Fruit fly (Drosophila melanogaster) whole organism, prepupa: ENCODE data around the gene fzo.

ENCODE experiments used
- CG10631 ChIP-seq: fragments of 200-800 bp; sonication (Bioruptor generic); optimal IDR thresholded peaks from 2 replicates; lab custom pipeline; 2016; ENCODE audit warnings: missing biosample characterization, missing genetic modification characterization
- CG10669 ChIP-seq: fragments of 200-800 bp; sonication (Bioruptor generic); optimal IDR thresholded peaks from 3 replicates; lab custom pipeline; 2018; ENCODE audit warnings: missing biosample characterization, mild to moderate bottlenecking, missing genetic modification characterization, moderate library complexity
- CG11294 ChIP-seq: fragments of 200-800 bp; sonication (Bioruptor generic); IDR thresholded peaks from 2 replicates; pipeline ENCODE4 v1.3.6; 2022; ENCODE audit warnings: missing biosample characterization, missing genetic modification characterization
- CG11762 ChIP-seq: fragments of 200-800 bp; sonication (Bioruptor generic); optimal IDR thresholded peaks from 3 replicates; lab custom pipeline; 2016; ENCODE audit warnings: missing biosample characterization, missing genetic modification characterization; ENCODE audit not compliant: insufficient read depth
- CG15336 ChIP-seq: fragments of 200-800 bp; sonication (Bioruptor generic); IDR thresholded peaks from 2 replicates; pipeline ENCODE4 v1.3.6; 2022; ENCODE audit warnings: missing biosample characterization, missing genetic modification characterization
- CG31627 ChIP-seq: fragments of 200-800 bp; sonication (Bioruptor generic); optimal IDR thresholded peaks from 3 replicates; lab custom pipeline; 2016; ENCODE audit warnings: missing biosample characterization, missing genetic modification characterization
- CG32006 ChIP-seq: fragments of 200-800 bp; sonication (Bioruptor generic); optimal IDR thresholded peaks from 3 replicates; lab custom pipeline; 2017; ENCODE audit warnings: missing biosample characterization, mild to moderate bottlenecking, missing genetic modification characterization
- CG34406 ChIP-seq: fragments of 200-800 bp; sonication (Bioruptor generic); optimal IDR thresholded peaks from 3 replicates; lab custom pipeline; 2016; ENCODE audit warnings: missing biosample characterization, missing genetic modification characterization
- CG3919 ChIP-seq: fragments of 200-800 bp; sonication (Bioruptor generic); optimal IDR thresholded peaks from 3 replicates; lab custom pipeline; 2016; ENCODE audit warnings: missing biosample characterization, missing genetic modification characterization
- CG6163 ChIP-seq: fragments of 200-800 bp; sonication (Bioruptor generic); IDR thresholded peaks from 3 replicates; pipeline ENCODE4 v1.3.6; 2022; ENCODE audit warnings: missing biosample characterization, missing genetic modification characterization
- CG6792 ChIP-seq: fragments of 200-800 bp; sonication (Bioruptor generic); optimal IDR thresholded peaks from 3 replicates; lab custom pipeline; 2016; ENCODE audit warnings: missing biosample characterization, missing genetic modification characterization
- CG6808 ChIP-seq: fragments of 200-800 bp; sonication (Bioruptor generic); optimal IDR thresholded peaks from 3 replicates; lab custom pipeline; 2017; ENCODE audit warnings: missing biosample characterization, missing genetic modification characterization, mild to moderate bottlenecking, moderate library complexity, missing genetic modification reagents
- CG8119 ChIP-seq: fragments of 200-800 bp; sonication (Bioruptor generic); IDR thresholded peaks from 3 replicates; pipeline ENCODE4 v1.3.6; 2022; ENCODE audit warnings: missing biosample characterization, missing genetic modification characterization
- CG8319 ChIP-seq: fragments of 200-800 bp; sonication (Bioruptor generic); optimal IDR thresholded peaks from 3 replicates; lab custom pipeline; 2016; ENCODE audit warnings: missing biosample characterization, missing genetic modification characterization
- CG8632 ChIP-seq: fragments of 200-800 bp; sonication (Bioruptor generic); optimal IDR thresholded peaks from 3 replicates; lab custom pipeline; 2016; ENCODE audit warnings: missing biosample characterization, missing genetic modification characterization
- CG9139 ChIP-seq: fragments of 200-800 bp; sonication (Bioruptor generic); optimal IDR thresholded peaks from 3 replicates; lab custom pipeline; 2017; ENCODE audit warnings: missing biosample characterization, mild to moderate bottlenecking, missing genetic modification characterization
- Eip75B ChIP-seq: fragments of 200-800 bp; sonication (Bioruptor generic); optimal IDR thresholded peaks from 3 replicates; lab custom pipeline; 2016; ENCODE audit warnings: missing biosample characterization, missing genetic modification characterization
- Eip78C ChIP-seq: fragments of 200-800 bp; sonication (Bioruptor generic); peaks from one replicate; lab custom pipeline; 2016; ENCODE audit warnings: missing biosample characterization, missing genetic modification characterization
- Eip93F ChIP-seq: fragments of 200-800 bp; sonication (Bioruptor generic); optimal IDR thresholded peaks from 2 replicates; lab custom pipeline; 2016; ENCODE audit warnings: missing biosample characterization, mild to moderate bottlenecking, missing genetic modification characterization
- Ets96B ChIP-seq: fragments of 200-800 bp; optimal IDR thresholded peaks from 2 replicates; lab custom pipeline; 2019; ENCODE audit warnings: missing biosample characterization, mild to moderate bottlenecking, missing genetic modification characterization, moderate library complexity
- Hr38 ChIP-seq: sonication (Bioruptor generic); optimal IDR thresholded peaks from 2 replicates; lab custom pipeline; 2016; ENCODE audit warnings: missing biosample characterization, missing genetic modification characterization
- Lpt ChIP-seq: fragments of 200-800 bp; sonication (Bioruptor generic); optimal IDR thresholded peaks from 3 replicates; lab custom pipeline; 2016; ENCODE audit warnings: missing biosample characterization, missing genetic modification characterization
- Met ChIP-seq: fragments of 200-800 bp; sonication (Bioruptor generic); optimal IDR thresholded peaks from 3 replicates; lab custom pipeline; 2016; ENCODE audit warnings: missing biosample characterization, missing genetic modification characterization
- OdsH ChIP-seq: fragments of 200-800 bp; sonication (Bioruptor generic); optimal IDR thresholded peaks from 3 replicates; lab custom pipeline; 2016; ENCODE audit warnings: missing biosample characterization, missing genetic modification characterization
- Smox ChIP-seq: fragments of 200-800 bp; sonication (Bioruptor generic); optimal IDR thresholded peaks from 3 replicates; lab custom pipeline; 2016; ENCODE audit warnings: missing biosample characterization, missing genetic modification characterization
- Sox14 ChIP-seq: fragments of 200-800 bp; sonication (Bioruptor generic); optimal IDR thresholded peaks from 3 replicates; lab custom pipeline; 2016; ENCODE audit warnings: missing biosample characterization, missing genetic modification characterization
- Sox15 ChIP-seq: fragments of 200-800 bp; sonication (Bioruptor generic); optimal IDR thresholded peaks from 3 replicates; lab custom pipeline; 2016; ENCODE audit warnings: missing biosample characterization, missing genetic modification characterization
- achi ChIP-seq: fragments of 200-800 bp; sonication (Bioruptor generic); optimal IDR thresholded peaks from 3 replicates; lab custom pipeline; 2016; ENCODE audit warnings: missing biosample characterization, missing genetic modification characterization
- acj6 ChIP-seq: fragments of 200-800 bp; sonication (Bioruptor generic); optimal IDR thresholded peaks from 3 replicates; lab custom pipeline; 2016; ENCODE audit warnings: missing biosample characterization, missing genetic modification characterization
- cyc ChIP-seq: fragments of 200-800 bp; sonication (Bioruptor generic); optimal IDR thresholded peaks from 3 replicates; lab custom pipeline; 2016; ENCODE audit warnings: missing biosample characterization, missing genetic modification characterization
- dsx ChIP-seq: fragments of 200-800 bp; optimal IDR thresholded peaks from 3 replicates; lab custom pipeline; 2019; ENCODE audit warnings: missing biosample characterization, mild to moderate bottlenecking, missing genetic modification characterization, moderate library complexity; ENCODE audit not compliant: poor library complexity, severe bottlenecking
- esn ChIP-seq: fragments of 200-800 bp; sonication (Bioruptor generic); optimal IDR thresholded peaks from 2 replicates; lab custom pipeline; 2016; ENCODE audit warnings: missing biosample characterization, mild to moderate bottlenecking, missing genetic modification characterization, moderate library complexity
- fd85E ChIP-seq: fragments of 200-800 bp; sonication (Bioruptor generic); optimal IDR thresholded peaks from 3 replicates; lab custom pipeline; 2016; ENCODE audit warnings: missing biosample characterization, missing genetic modification characterization
- fkh ChIP-seq: fragments of 200-800 bp; sonication (Bioruptor generic); optimal IDR thresholded peaks from 3 replicates; lab custom pipeline; 2017; ENCODE audit warnings: missing biosample characterization, mild to moderate bottlenecking, missing genetic modification characterization, moderate library complexity
- lz ChIP-seq: fragments of 200-800 bp; sonication (Bioruptor generic); optimal IDR thresholded peaks from 3 replicates; lab custom pipeline; 2016; ENCODE audit warnings: missing biosample characterization, missing genetic modification characterization
- pdm3 ChIP-seq: fragments of 200-800 bp; sonication (Bioruptor generic); optimal IDR thresholded peaks from 3 replicates; lab custom pipeline; 2016; ENCODE audit warnings: missing biosample characterization, missing genetic modification characterization
- spab ChIP-seq: fragments of 200-800 bp; sonication (Bioruptor generic); optimal IDR thresholded peaks from 2 replicates; lab custom pipeline; 2017; ENCODE audit warnings: missing biosample characterization, mild to moderate bottlenecking, missing genetic modification characterization, missing genetic modification reagents
- ss ChIP-seq, 2 experiments: fragments of 200-800 bp; sonication (Bioruptor generic); optimal IDR thresholded peaks; 2 replicates in 1 of 2; 3 replicates in 1 of 2; lab custom pipeline; 2017 to 2018; ENCODE audit warnings: mild to moderate bottlenecking in 2 of 2, missing biosample characterization in 2 of 2, missing genetic modification characterization in 2 of 2, moderate library complexity in 1 of 2
- svp ChIP-seq: fragments of 200-800 bp; sonication (Bioruptor generic); peaks from one replicate; lab custom pipeline; 2016; ENCODE audit warnings: missing biosample characterization, missing genetic modification characterization
- topi ChIP-seq: fragments of 200-800 bp; sonication (Bioruptor generic); optimal IDR thresholded peaks from 3 replicates; lab custom pipeline; 2016; ENCODE audit warnings: missing biosample characterization, missing genetic modification characterization
- vri ChIP-seq: fragments of 200-800 bp; sonication (Bioruptor generic); optimal IDR thresholded peaks from 3 replicates; lab custom pipeline; 2016; ENCODE audit warnings: missing biosample characterization, mild to moderate bottlenecking, missing genetic modification characterization

The fzo gene

dm6 chr3R:23226521-23227039 lies 22.7 kb upstream of the fzo start, which contains the start of gene cnc (continued):
- TF ChIP-seq lz (GFP tag; lab: Kevin White, UChicago) (no peak), Hr38 (GFP tag; lab: Kevin White, UChicago) (no peak), CG32006 (GFP tag; lab: Kevin White, UChicago) (no peak), svp (GFP tag; lab: Kevin White, UChicago) (peak; percentile 95), Eip75B (GFP tag; lab: Kevin White, UChicago) (no peak), CG10631 (GFP tag; lab: Kevin White, UChicago) (no peak), CG9139 (GFP tag; lab: Kevin White, UChicago) (no peak), CG31627 (GFP tag; lab: Kevin White, UChicago) (no peak), Ets96B (no peak), achi (GFP tag; lab: Kevin White, UChicago) (no peak), CG8319 (GFP tag; lab: Kevin White, UChicago) (no peak), Smox (no peak), Eip93F (GFP tag; lab: Kevin White, UChicago) (peak; percentile 34)

- no peak for TF ChIP-seq dsx (GFP tag; lab: Kevin White, UChicago)
- TF ChIP-seq acj6 (GFP tag; lab: Kevin White, UChicago), result no peak
- TF ChIP-seq CG31627 (GFP tag; lab: Kevin White, UChicago), result no peak
- TF ChIP-seq ss (GFP tag; optimal IDR thresholded peaks at IDR 0.05; lab: Kevin White, UChicago), result peak in 1 of 2 experiments; percentile 23
- TF ChIP-seq CG32006 (GFP tag; lab: Kevin White, UChicago), result peak; percentile 1
- no peak for TF ChIP-seq achi (GFP tag; lab: Kevin White, UChicago)
- no peak for TF ChIP-seq lz (GFP tag; lab: Kevin White, UChicago)
- TF ChIP-seq vri (GFP tag; lab: Kevin White, UChicago), result no peak
- TF ChIP-seq CG8119 (GFP tag; lab: Robert Waterston, UW), result 0 out of 3 replicates have a peak, but pooled peaks have one; percentile 18
- TF ChIP-seq esn (GFP tag; lab: Kevin White, UChicago), result no peak
- TF ChIP-seq Smox, result no peak
- peak; percentile 19 for TF ChIP-seq CG6808 (GFP tag; lab: Kevin White, UChicago)
- TF ChIP-seq fkh (GFP tag; lab: Kevin White, UChicago), result peak; percentile 87
- no peak for TF ChIP-seq Sox15 (GFP tag; lab: Kevin White, UChicago)
- no peak for TF ChIP-seq Sox14 (GFP tag; lab: Kevin White, UChicago)
- peak; percentile 5 for TF ChIP-seq Eip78C
- TF ChIP-seq, all 60 proteins: peak for 6
Observed at dm6 chr3R:23225266-23225665, 21.4 kb upstream of the fzo start.

- TF ChIP-seq vri (GFP tag; lab: Kevin White, UChicago) (peak; percentile 82), Smox (peak; percentile 5), svp (GFP tag; lab: Kevin White, UChicago) (peak; percentile 71), CG6808 (GFP tag; lab: Kevin White, UChicago) (no peak), fkh (GFP tag; lab: Kevin White, UChicago) (peak; percentile 38), CG11762 (no peak), CG8632 (GFP tag; lab: Kevin White, UChicago) (no peak), Eip78C (peak; percentile 52), Met (GFP tag; lab: Kevin White, UChicago) (peak; percentile 1), Eip93F (GFP tag; lab: Kevin White, UChicago) (peak; percentile 75)
- TF ChIP-seq, all 60 proteins: peak for 7
Observed at dm6 chr3R:23223151-23223810, 19.4 kb upstream of the fzo start.

dm6 chr3R:23221680-23222148 lies 17.9 kb upstream of the fzo start:
- TF ChIP-seq CG6792 (GFP tag; lab: Kevin White, UChicago), result no peak
- TF ChIP-seq pdm3 (GFP tag; lab: Kevin White, UChicago), result no peak
- peak; percentile 86 for TF ChIP-seq dsx (GFP tag; lab: Kevin White, UChicago)
- peak; percentile 28 for TF ChIP-seq CG3919 (GFP tag; lab: Kevin White, UChicago)
- TF ChIP-seq CG10669 (GFP tag; lab: Kevin White, UChicago), result no peak
- TF ChIP-seq CG6163 (GFP tag; lab: Robert Waterston, UW), result peak; percentile 56; the same call in 2 of the 3 replicates
- no peak for TF ChIP-seq CG10631 (GFP tag; lab: Kevin White, UChicago)
- peak; percentile 53 for TF ChIP-seq Sox14 (GFP tag; lab: Kevin White, UChicago)
- TF ChIP-seq ss (GFP tag; optimal IDR thresholded peaks at IDR 0.05; lab: Kevin White, UChicago), result peak; percentile 69 to 70
- TF ChIP-seq CG15336 (GFP tag; lab: Robert Waterston, UW), result no peak
- no peak for TF ChIP-seq Lpt
- TF ChIP-seq CG11294 (GFP tag; lab: Robert Waterston, UW), result no peak
- TF ChIP-seq acj6 (GFP tag; lab: Kevin White, UChicago), result no peak
- TF ChIP-seq CG31627 (GFP tag; lab: Kevin White, UChicago), result no peak
- TF ChIP-seq CG11762, result no peak
- no peak for TF ChIP-seq CG34406
- peak; percentile 28 for TF ChIP-seq spab (GFP tag; lab: Kevin White, UChicago)
- TF ChIP-seq cyc (GFP tag; lab: Kevin White, UChicago), result no peak
- TF ChIP-seq CG8319 (GFP tag; lab: Kevin White, UChicago), result no peak
- TF ChIP-seq vri (GFP tag; lab: Kevin White, UChicago), result peak; percentile 71
- TF ChIP-seq topi (GFP tag; lab: Kevin White, UChicago), result peak; percentile 23
- no peak for TF ChIP-seq OdsH (GFP tag; lab: Kevin White, UChicago)
- TF ChIP-seq fd85E (GFP tag; lab: Kevin White, UChicago), result peak; percentile 51
- TF ChIP-seq Eip75B (GFP tag; lab: Kevin White, UChicago), result no peak
